Worm (Caenorhabditis elegans) whole organism, mixed stage, embryonic: ENCODE measurements around the gene fshr-1.

Experiments used
- M03D4.4 ChIP-seq: sonication (generic microtip); optimal IDR thresholded peaks from 2 replicates; lab custom pipeline; 2017; ENCODE audit warnings: mild to moderate bottlenecking, missing genetic modification characterization, missing compliant biosample characterization
- bed-3 ChIP-seq: fragments of 200-800 bp; sonication (Bioruptor generic); optimal IDR thresholded peaks from 3 replicates; lab custom pipeline; 2018; ENCODE audit warnings: mild to moderate bottlenecking, missing genetic modification characterization, moderate library complexity, missing compliant biosample characterization
- ceh-39 ChIP-seq: fragments of 150-350 bp; optimal IDR thresholded peaks from 2 replicates; lab custom pipeline; 2014; ENCODE audit warnings: missing biosample characterization, missing genetic modification characterization
- ceh-43 ChIP-seq: fragments of 200-800 bp; sonication (Bioruptor generic); optimal IDR thresholded peaks from 2 replicates; lab custom pipeline; 2018; ENCODE audit warnings: mild to moderate bottlenecking, missing genetic modification characterization, moderate library complexity, missing compliant biosample characterization
- ces-1 ChIP-seq: fragments of 150-350 bp; optimal IDR thresholded peaks from 2 replicates; lab custom pipeline; 2014; ENCODE audit warnings: missing biosample characterization, missing genetic modification reagents, missing genetic modification characterization
- cnd-1 ChIP-seq: fragments of 200-800 bp; sonication (Bioruptor generic); optimal IDR thresholded peaks from 2 replicates; lab custom pipeline; 2018; ENCODE audit warnings: mild to moderate bottlenecking, missing genetic modification characterization, missing compliant biosample characterization
- drap-1 ChIP-seq: fragments of 200-800 bp; sonication (Bioruptor generic); optimal IDR thresholded peaks from 3 replicates; lab custom pipeline; 2018; ENCODE audit warnings: mild to moderate bottlenecking, missing genetic modification characterization, missing compliant biosample characterization
- elt-1 ChIP-seq: sonication (generic microtip); optimal IDR thresholded peaks from 2 replicates; lab custom pipeline; 2017; ENCODE audit warnings: missing genetic modification characterization, mild to moderate bottlenecking, missing compliant biosample characterization, antibody characterized with exemption, moderate library complexity, borderline replicate concordance; ENCODE audit not compliant: insufficient read depth
- elt-3 ChIP-seq: fragments of 150-350 bp; optimal IDR thresholded peaks from 2 replicates; lab custom pipeline; 2014; ENCODE audit warnings: missing biosample characterization, missing genetic modification characterization
- ham-2 ChIP-seq: fragments of 200-800 bp; sonication (Bioruptor generic); optimal IDR thresholded peaks from 2 replicates; lab custom pipeline; 2018; ENCODE audit warnings: mild to moderate bottlenecking, missing genetic modification characterization, missing compliant biosample characterization
- hlh-1 ChIP-seq: fragments of 150-350 bp; optimal IDR thresholded peaks from 2 replicates; lab custom pipeline; 2014; ENCODE audit warnings: missing biosample characterization, missing genetic modification reagents, missing genetic modification characterization
- lin-32 ChIP-seq: fragments of 200-800 bp; sonication (Bioruptor generic); optimal IDR thresholded peaks from 2 replicates; lab custom pipeline; 2018; ENCODE audit warnings: mild to moderate bottlenecking, missing genetic modification characterization, missing compliant biosample characterization
- mab-5 ChIP-seq: fragments of 150-350 bp; optimal IDR thresholded peaks from 2 replicates; lab custom pipeline; 2014; ENCODE audit warnings: missing biosample characterization, missing genetic modification characterization
- mep-1 ChIP-seq: fragments of 150-350 bp; optimal IDR thresholded peaks from 2 replicates; lab custom pipeline; 2017; ENCODE audit warnings: missing biosample characterization, missing genetic modification reagents, missing genetic modification characterization, inconsistent platforms
- mls-2 ChIP-seq: sonication (generic microtip); optimal IDR thresholded peaks from 2 replicates; lab custom pipeline; 2016; ENCODE audit warnings: mild to moderate bottlenecking, missing genetic modification characterization, moderate library complexity, missing compliant biosample characterization
- nhr-12 ChIP-seq: fragments of 150-350 bp; optimal IDR thresholded peaks from 2 replicates; lab custom pipeline; 2014; ENCODE audit warnings: missing biosample characterization, missing genetic modification characterization
- nhr-2 ChIP-seq: fragments of 150-350 bp; optimal IDR thresholded peaks from 2 replicates; lab custom pipeline; 2014; ENCODE audit warnings: missing biosample characterization, missing genetic modification characterization
- nhr-237 ChIP-seq: fragments of 150-350 bp; optimal IDR thresholded peaks from 2 replicates; lab custom pipeline; 2014; ENCODE audit warnings: missing biosample characterization, missing genetic modification characterization
- nhr-28 ChIP-seq: fragments of 150-350 bp; optimal IDR thresholded peaks from 2 replicates; lab custom pipeline; 2014; ENCODE audit warnings: missing biosample characterization, missing genetic modification characterization
- nhr-76 ChIP-seq: sonication (generic microtip); optimal IDR thresholded peaks from 2 replicates; lab custom pipeline; 2017; ENCODE audit warnings: missing biosample characterization, missing genetic modification characterization
- pha-4 ChIP-seq: fragments of 150-350 bp; optimal IDR thresholded peaks from 2 replicates; lab custom pipeline; 2018; ENCODE audit warnings: missing biosample characterization, missing genetic modification reagents, missing genetic modification characterization
- sem-2 ChIP-seq: fragments of 200-800 bp; sonication (Bioruptor generic); optimal IDR thresholded peaks from 2 replicates; lab custom pipeline; 2018; ENCODE audit warnings: mild to moderate bottlenecking, missing genetic modification characterization, missing compliant biosample characterization
- snpc-4 ChIP-seq: fragments of 150-350 bp; optimal IDR thresholded peaks from 2 replicates; lab custom pipeline; 2014; ENCODE audit warnings: missing biosample characterization, missing genetic modification characterization
- sptf-1 ChIP-seq: sonication (generic microtip); optimal IDR thresholded peaks from 2 replicates; lab custom pipeline; 2017; ENCODE audit warnings: mild to moderate bottlenecking, missing genetic modification characterization, moderate library complexity, missing compliant biosample characterization
- tbx-8 ChIP-seq: fragments of 200-800 bp; sonication (Bioruptor generic); optimal IDR thresholded peaks from 2 replicates; lab custom pipeline; 2018; ENCODE audit warnings: mild to moderate bottlenecking, missing genetic modification characterization, moderate library complexity, missing compliant biosample characterization
- unc-39 ChIP-seq: fragments of 150-350 bp; optimal IDR thresholded peaks from 2 replicates; lab custom pipeline; 2014; ENCODE audit warnings: missing biosample characterization, missing genetic modification characterization
- unc-62 ChIP-seq: fragments of 150-350 bp; optimal IDR thresholded peaks from 2 replicates; lab custom pipeline; 2014; ENCODE audit warnings: missing biosample characterization, missing genetic modification reagents, missing genetic modification characterization
- zip-8 ChIP-seq: fragments of 150-350 bp; optimal IDR thresholded peaks from 2 replicates; lab custom pipeline; 2014; ENCODE audit warnings: missing biosample characterization, missing genetic modification characterization
- ztf-11 ChIP-seq: fragments of 150-350 bp; optimal IDR thresholded peaks from 2 replicates; lab custom pipeline; 2014; ENCODE audit warnings: missing biosample characterization, missing genetic modification characterization

fshr-1 gene

ce11 chrV:9871339-9871738 is 18.3 kb upstream of the fshr-1 start, which contains the start of gene srab-18:
srab-18 (minus strand) TSS chrV:9871439.
- TF ChIP-seq zip-8 (tag; lab: Kevin White, UChicago) (no peak), sptf-1 (tag; lab: Kevin White, UChicago) (no peak), nhr-76 (no peak), snpc-4 (tag; lab: Kevin White, UChicago) (no peak), ces-1 (GFP tag; lab: Kevin White, UChicago) (no peak), unc-39 (tag; lab: Kevin White, UChicago) (no peak), M03D4.4 (tag; lab: Kevin White, UChicago) (no peak), drap-1 (no peak)

ce11 chrV:9879404-9879803 is 10.2 kb upstream of the fshr-1 start, which contains the start of gene srab-26:
srab-26 (minus strand) TSS chrV:9879504.
- no peak for TF ChIP-seq drap-1
- TF ChIP-seq sem-2 (GFP tag; lab: Kevin White, UChicago), result no peak
- TF ChIP-seq cnd-1, result no peak

- TF ChIP-seq elt-3 (tag; lab: Kevin White, UChicago), result no peak
Observed at ce11 chrV:9879867-9880266, 9.8 kb upstream of the fshr-1 start, which contains the start of gene sdz-31. sdz-31 (plus strand) TSS chrV:9880167.

ce11 chrV:9885918-9886488 is 3.6 kb upstream of the fshr-1 start, which contains the start of gene clp-9:
clp-9 (minus strand) TSS chrV:9885968.
- TF ChIP-seq elt-1 (tag; lab: Kevin White, UChicago), result no peak
- no peak for TF ChIP-seq sptf-1 (tag; lab: Kevin White, UChicago)

ce11 chrV:9899278-9899677 is 9.6 kb downstream of the fshr-1 start, which contains the start of gene egl-47:
egl-47 (plus strand) TSS chrV:9899578.
- no peak for TF ChIP-seq ztf-11
- no peak for TF ChIP-seq pha-4
- no peak for TF ChIP-seq drap-1
- no peak for TF ChIP-seq ceh-43 (GFP tag; lab: Kevin White, UChicago)
- no peak for TF ChIP-seq nhr-12
- no peak for TF ChIP-seq zip-8 (tag; lab: Kevin White, UChicago)
- TF ChIP-seq nhr-28 (tag; lab: Kevin White, UChicago), result no peak
- no peak for TF ChIP-seq lin-32 (GFP tag; lab: Kevin White, UChicago)
- no peak for TF ChIP-seq elt-1 (tag; lab: Kevin White, UChicago)
- no peak for TF ChIP-seq mep-1 (tag; lab: Kevin White, UChicago)

ce11 chrV:9901119-9901518 is 11.5 kb downstream of the fshr-1 start:
- TF ChIP-seq drap-1 (no peak), mab-5 (tag; lab: Kevin White, UChicago) (no peak), nhr-12 (no peak), zip-8 (tag; lab: Kevin White, UChicago) (no peak), nhr-76 (no peak)

ce11 chrV:9906115-9906514 is 16.5 kb downstream of the fshr-1 start, which contains the start of gene fipr-11:
fipr-11 (minus strand) TSS chrV:9906215.
- TF ChIP-seq mls-2 (no peak), sem-2 (GFP tag; lab: Kevin White, UChicago) (no peak), elt-1 (tag; lab: Kevin White, UChicago) (no peak), ces-1 (GFP tag; lab: Kevin White, UChicago) (no peak), mab-5 (tag; lab: Kevin White, UChicago) (no peak), nhr-237 (no peak), ham-2 (no peak), hlh-1 (tag; lab: Kevin White, UChicago) (no peak), nhr-76 (no peak), ceh-43 (GFP tag; lab: Kevin White, UChicago) (no peak), tbx-8 (GFP tag; lab: Kevin White, UChicago) (no peak), ztf-11 (no peak), sptf-1 (tag; lab: Kevin White, UChicago) (no peak), unc-62 (no peak), bed-3 (GFP tag; lab: Kevin White, UChicago) (no peak), ceh-39 (tag; lab: Kevin White, UChicago) (no peak), nhr-2 (tag; lab: Kevin White, UChicago) (no peak), cnd-1 (no peak), unc-39 (tag; lab: Kevin White, UChicago) (no peak)
